Worm (Caenorhabditis elegans) whole organism, L1 larva: ENCODE data around the gene inf-1.

Source experiments
- C04F5.9 ChIP-seq: sonication (generic microtip); optimal IDR thresholded peaks from 2 replicates; lab custom pipeline; 2016; ENCODE audit warnings: missing genetic modification characterization, missing compliant biosample characterization
- C16A3.4 ChIP-seq: fragments of 150-350 bp; optimal IDR thresholded peaks from 2 replicates; lab custom pipeline; 2014; ENCODE audit warnings: missing biosample characterization, missing genetic modification characterization
- C34B4.2 ChIP-seq: sonication (generic microtip); optimal IDR thresholded peaks from 2 replicates; lab custom pipeline; 2017; ENCODE audit warnings: mild to moderate bottlenecking, missing genetic modification characterization, missing compliant biosample characterization
- F16B12.6 ChIP-seq: fragments of 150-350 bp; optimal IDR thresholded peaks from 2 replicates; lab custom pipeline; 2014; ENCODE audit warnings: missing biosample characterization, missing genetic modification characterization
- alr-1 ChIP-seq: fragments of 200-800 bp; sonication (Bioruptor generic); optimal IDR thresholded peaks from 2 replicates; lab custom pipeline; 2018; ENCODE audit warnings: borderline replicate concordance, mild to moderate bottlenecking, missing genetic modification characterization, missing compliant biosample characterization
- aly-2 ChIP-seq: fragments of 150-350 bp; optimal IDR thresholded peaks from 2 replicates; lab custom pipeline; 2014; ENCODE audit warnings: missing biosample characterization, missing genetic modification characterization
- blmp-1 ChIP-seq: fragments of 150-350 bp; optimal IDR thresholded peaks from 2 replicates; lab custom pipeline; 2014; ENCODE audit warnings: missing biosample characterization, missing genetic modification characterization
- ceh-63 ChIP-seq: fragments of 200-800 bp; sonication (Bioruptor generic); optimal IDR thresholded peaks from 2 replicates; lab custom pipeline; 2018; ENCODE audit warnings: mild to moderate bottlenecking, missing genetic modification characterization, missing compliant biosample characterization
- ceh-8 ChIP-seq: fragments of 200-800 bp; sonication (Bioruptor generic); optimal IDR thresholded peaks from 2 replicates; lab custom pipeline; 2018; ENCODE audit warnings: mild to moderate bottlenecking, missing genetic modification characterization, moderate library complexity, missing compliant biosample characterization
- ceh-82 ChIP-seq, 3 experiments: fragments of 150-350 bp in 1 of 3; sonication (generic microtip) in 2 of 3; optimal IDR thresholded peaks; 2 replicates each; lab custom pipeline; 2014 to 2017; ENCODE audit warnings: missing biosample characterization in 3 of 3, missing genetic modification characterization in 3 of 3
- dpl-1 ChIP-seq, 3 experiments: fragments of 150-350 bp in 2 of 3; sonication (generic microtip) in 1 of 3; optimal IDR thresholded peaks; 2 replicates each; lab custom pipeline; 2014 to 2017; ENCODE audit warnings: missing biosample characterization in 3 of 3, missing genetic modification characterization in 3 of 3, missing genetic modification reagents in 3 of 3
- dsc-1 ChIP-seq: sonication (generic microtip); optimal IDR thresholded peaks from 2 replicates; lab custom pipeline; 2016; ENCODE audit warnings: mild to moderate bottlenecking, missing genetic modification characterization, missing compliant biosample characterization
- efl-1 ChIP-seq, 4 experiments: fragments of 150-350 bp; optimal IDR thresholded peaks in 3 of 4; peaks in 1 of 4; 1 replicate in 1 of 4; 2 replicates in 3 of 4; lab custom pipeline; 2014; ENCODE audit warnings: missing biosample characterization in 2 of 4, missing genetic modification characterization in 2 of 4, missing genetic modification reagents in 2 of 4
- egl-13 ChIP-seq: sonication (generic microtip); optimal IDR thresholded peaks from 2 replicates; lab custom pipeline; 2016; ENCODE audit warnings: missing genotype, missing genetic modification reagents, missing genetic modification characterization, missing compliant biosample characterization
- elt-2 ChIP-seq: sonication (generic microtip); optimal IDR thresholded peaks from 2 replicates; lab custom pipeline; 2016; ENCODE audit warnings: missing genetic modification characterization, mild to moderate bottlenecking, inconsistent platforms, missing compliant biosample characterization, missing genetic modification reagents
- elt-3 ChIP-seq, 6 experiments: fragments of 150-350 bp in 1 of 6; sonication (generic microtip); optimal IDR thresholded peaks; 2 replicates each; lab custom pipeline; 2017 to 2018; ENCODE audit warnings: missing biosample characterization in 6 of 6, missing genetic modification characterization in 6 of 6, inconsistent platforms in 1 of 6
- fkh-10 ChIP-seq: sonication (generic microtip); optimal IDR thresholded peaks from 2 replicates; lab custom pipeline; 2017; ENCODE audit warnings: missing biosample characterization, missing genetic modification reagents, missing genetic modification characterization
- fkh-4 ChIP-seq: sonication (generic microtip); optimal IDR thresholded peaks from 2 replicates; lab custom pipeline; 2016; ENCODE audit warnings: missing compliant biosample characterization, missing genetic modification characterization, borderline replicate concordance
- hlh-17 ChIP-seq: fragments of 200-800 bp; sonication (Bioruptor generic); optimal IDR thresholded peaks from 2 replicates; lab custom pipeline; 2018; ENCODE audit warnings: missing genetic modification characterization, mild to moderate bottlenecking, missing compliant biosample characterization, moderate library complexity, borderline replicate concordance
- hlh-4 ChIP-seq: sonication (generic microtip); optimal IDR thresholded peaks from 2 replicates; lab custom pipeline; 2016; ENCODE audit warnings: mild to moderate bottlenecking, missing genetic modification characterization, missing compliant biosample characterization
- isw-1 ChIP-seq: fragments of 200-800 bp; sonication (Bioruptor generic); IDR thresholded peaks from 2 replicates; pipeline ENCODE4 v1.3.6; 2022; ENCODE audit warnings: missing genetic modification characterization, missing compliant biosample characterization
- lin-13 ChIP-seq: fragments of 150-350 bp; optimal IDR thresholded peaks from 2 replicates; lab custom pipeline; 2014; ENCODE audit warnings: missing biosample characterization, missing genetic modification reagents, missing genetic modification characterization
- lin-14 ChIP-seq: fragments of 200-800 bp; sonication (Bioruptor generic); optimal IDR thresholded peaks from 2 replicates; lab custom pipeline; 2018; ENCODE audit warnings: mild to moderate bottlenecking, missing genetic modification characterization, moderate library complexity, missing compliant biosample characterization
- lin-15B ChIP-seq: fragments of 150-350 bp; sonication (generic microtip); optimal IDR thresholded peaks from 3 replicates; lab custom pipeline; 2014; ENCODE audit warnings: missing biosample characterization, missing genetic modification characterization
- lin-35 ChIP-seq, 2 experiments: fragments of 150-350 bp; optimal IDR thresholded peaks; 2 replicates each; lab custom pipeline; 2014; ENCODE audit warnings: missing biosample characterization in 2 of 2, missing genetic modification characterization in 2 of 2, missing genetic modification reagents in 2 of 2
- lsy-2 ChIP-seq, 2 experiments: fragments of 150-350 bp; optimal IDR thresholded peaks; 2 replicates each; lab custom pipeline; 2014; ENCODE audit warnings: missing biosample characterization in 2 of 2, missing genetic modification characterization in 2 of 2
- mep-1 ChIP-seq: fragments of 150-350 bp; optimal IDR thresholded peaks from 2 replicates; lab custom pipeline; 2014; ENCODE audit warnings: missing biosample characterization, missing genetic modification characterization
- nhr-47 ChIP-seq: sonication (generic microtip); optimal IDR thresholded peaks from 2 replicates; lab custom pipeline; 2016; ENCODE audit warnings: mild to moderate bottlenecking, missing genetic modification characterization, moderate library complexity, missing compliant biosample characterization
- rnt-1 ChIP-seq: sonication (generic microtip); optimal IDR thresholded peaks from 2 replicates; lab custom pipeline; 2016; ENCODE audit warnings: mild to moderate bottlenecking, missing genetic modification characterization, moderate library complexity, missing compliant biosample characterization
- skn-1 ChIP-seq: fragments of 150-350 bp; optimal IDR thresholded peaks from 2 replicates; lab custom pipeline; 2014; ENCODE audit warnings: missing biosample characterization, missing genetic modification characterization
- snu-23 ChIP-seq: sonication (generic microtip); optimal IDR thresholded peaks from 2 replicates; lab custom pipeline; 2016; ENCODE audit warnings: missing genetic modification characterization, missing compliant biosample characterization
- sup-37 ChIP-seq: fragments of 200-800 bp; sonication (Bioruptor generic); optimal IDR thresholded peaks from 2 replicates; lab custom pipeline; 2018; ENCODE audit warnings: mild to moderate bottlenecking, missing genetic modification characterization, missing compliant biosample characterization
- unc-30 ChIP-seq: sonication (generic microtip); optimal IDR thresholded peaks from 2 replicates; lab custom pipeline; 2017; ENCODE audit warnings: missing biosample characterization, missing genetic modification characterization
- vab-15 ChIP-seq: sonication (generic microtip); optimal IDR thresholded peaks from 2 replicates; lab custom pipeline; 2017; ENCODE audit warnings: missing genotype, mild to moderate bottlenecking, missing genetic modification characterization, missing compliant biosample characterization
- xbp-1 ChIP-seq: sonication (generic microtip); optimal IDR thresholded peaks from 2 replicates; lab custom pipeline; 2016; ENCODE audit warnings: missing genetic modification characterization, missing compliant biosample characterization
- ztf-11 ChIP-seq, 2 experiments: sonication (generic microtip); optimal IDR thresholded peaks; 2 replicates each; lab custom pipeline; 2016 to 2017; ENCODE audit warnings: missing genetic modification characterization in 2 of 2, missing biosample characterization in 1 of 2, missing compliant biosample characterization in 1 of 2

inf-1 gene

ce11 chrIII:6947896-6948295 is 18.0 kb downstream of the inf-1 start:
- TF ChIP-seq lin-35 (GFP tag; optimal IDR thresholded peaks at IDR 0.05; lab: Kevin White, UChicago), result peak in 1 of 2 experiments; percentile 15
- no peak for TF ChIP-seq vab-15 (tag; lab: Kevin White, UChicago)
- TF ChIP-seq mep-1 (tag; lab: Kevin White, UChicago), result peak; percentile 21
- TF ChIP-seq lsy-2 (tag; optimal IDR thresholded peaks at IDR 0.05; lab: Kevin White, UChicago), result peak in 1 of 2 experiments; percentile 3
- peak; percentile 44 for TF ChIP-seq lin-14 (GFP tag; lab: Kevin White, UChicago)
- TF ChIP-seq skn-1, result no peak
- TF ChIP-seq C34B4.2, result no peak
- peak; percentile 52 for TF ChIP-seq blmp-1
- TF ChIP-seq, all 84 proteins: peak for 5

ce11 chrIII:6951435-6951834 is 21.5 kb downstream of the inf-1 start:
- TF ChIP-seq lsy-2 (tag; optimal IDR thresholded peaks at IDR 0.05; lab: Kevin White, UChicago) (peak in 1 of 2 experiments; percentile 43), ceh-8 (GFP tag; lab: Kevin White, UChicago) (no peak), lin-15B (tag; lab: Kevin White, UChicago) (peak; percentile 1), blmp-1 (peak; percentile 90), lin-13 (GFP tag; lab: Kevin White, UChicago) (no peak), lin-14 (GFP tag; lab: Kevin White, UChicago) (peak; percentile 54), lin-35 (GFP tag; optimal IDR thresholded peaks at IDR 0.05; lab: Kevin White, UChicago) (peak in 1 of 2 experiments; percentile 35), F16B12.6 (no peak), dpl-1 (GFP tag; optimal IDR thresholded peaks at IDR 0.05; lab: Kevin White, UChicago) (peak in 1 of 3 experiments; percentile 37), C16A3.4 (tag; lab: Kevin White, UChicago) (no peak), efl-1 (optimal IDR thresholded peaks at IDR 0.05; lab: Kevin White, UChicago) (peak in 1 of 2 experiments; percentile 25), efl-1 (GFP tag; optimal IDR thresholded peaks at IDR 0.05 in 1 of 2; lab: Kevin White, UChicago) (peak; percentile 11 to 48)

ce11 chrIII:6953373-6953772 is 23.4 kb downstream of the inf-1 start:
- no peak for TF ChIP-seq sup-37 (GFP tag; lab: Kevin White, UChicago)
- no peak for TF ChIP-seq ceh-63 (GFP tag; lab: Kevin White, UChicago)
- no peak for TF ChIP-seq elt-2 (tag; lab: Kevin White, UChicago)
- TF ChIP-seq efl-1 (optimal IDR thresholded peaks at IDR 0.05; lab: Kevin White, UChicago), result no peak
- TF ChIP-seq efl-1 (GFP tag; optimal IDR thresholded peaks at IDR 0.05 in 1 of 2; lab: Kevin White, UChicago), result peak in 1 of 2 experiments; percentile 51
- no peak for TF ChIP-seq hlh-4 (tag; lab: Kevin White, UChicago)
- TF ChIP-seq, all 84 proteins: peak for 1

ce11 chrIII:6953978-6954377 is 24.0 kb downstream of the inf-1 start:
- TF ChIP-seq efl-1 (optimal IDR thresholded peaks at IDR 0.05; lab: Kevin White, UChicago) (no peak), efl-1 (GFP tag; optimal IDR thresholded peaks at IDR 0.05 in 1 of 2; lab: Kevin White, UChicago) (peak in 1 of 2 experiments; percentile 72), ztf-11 (tag; optimal IDR thresholded peaks at IDR 0.05; lab: Kevin White, UChicago) (no peak)

ce11 chrIII:6955766-6956165 is 25.8 kb downstream of the inf-1 start:
- no peak for TF ChIP-seq isw-1 (GFP tag; lab: Robert Waterston, UW)
- TF ChIP-seq unc-30 (tag; lab: Kevin White, UChicago), result no peak
- no peak for TF ChIP-seq hlh-17
- no peak for TF ChIP-seq efl-1 (optimal IDR thresholded peaks at IDR 0.05; lab: Kevin White, UChicago)
- TF ChIP-seq efl-1 (GFP tag; optimal IDR thresholded peaks at IDR 0.05 in 1 of 2; lab: Kevin White, UChicago), result peak in 1 of 2 experiments; percentile 41

- TF ChIP-seq dsc-1 (no peak), fkh-4 (tag; lab: Kevin White, UChicago) (no peak), aly-2 (tag; lab: Kevin White, UChicago) (peak; percentile 51)
Observed at ce11 chrIII:6958674-6959241, 28.8 kb downstream of the inf-1 start.

- TF ChIP-seq isw-1 (GFP tag; lab: Robert Waterston, UW) (0 out of 2 replicates have a peak, but pooled peaks have one; percentile 10), C04F5.9 (tag; lab: Kevin White, UChicago) (no peak), ceh-82 (tag; optimal IDR thresholded peaks at IDR 0.05; lab: Kevin White, UChicago) (peak in 1 of 3 experiments; percentile 36), rnt-1 (tag; lab: Kevin White, UChicago) (peak; percentile 25), nhr-47 (tag; lab: Kevin White, UChicago) (peak; percentile 4), lsy-2 (tag; optimal IDR thresholded peaks at IDR 0.05; lab: Kevin White, UChicago) (peak; percentile 94 to 98), dpl-1 (GFP tag; optimal IDR thresholded peaks at IDR 0.05; lab: Kevin White, UChicago) (peak; percentile 52 to 78 (median 69)), snu-23 (GFP tag; lab: Kevin White, UChicago) (peak; percentile 49), egl-13 (tag; lab: Kevin White, UChicago) (no peak), fkh-10 (GFP tag; lab: Kevin White, UChicago) (peak; percentile 0), xbp-1 (tag; lab: Kevin White, UChicago) (peak; percentile 7), elt-3 (tag; optimal IDR thresholded peaks at IDR 0.05; lab: Kevin White, UChicago) (peak in 1 of 6 experiments; percentile 1), alr-1 (no peak), ceh-8 (GFP tag; lab: Kevin White, UChicago) (no peak)
Observed at ce11 chrIII:6961167-6961566, 31.2 kb downstream of the inf-1 start.
